Worm (Caenorhabditis elegans) whole organism, late embryonic: ENCODE measurements around the gene R09H10.1.

Source experiments
- T23F11.4 ChIP-seq: fragments of 200-800 bp; sonication (Bioruptor generic); optimal IDR thresholded peaks from 2 replicates; lab custom pipeline; 2018; ENCODE audit warnings: mild to moderate bottlenecking, missing genetic modification characterization, missing compliant biosample characterization
- ceh-14 ChIP-seq: sonication (generic microtip); optimal IDR thresholded peaks from 2 replicates; lab custom pipeline; 2016; ENCODE audit warnings: missing genotype, missing genetic modification characterization, missing compliant biosample characterization
- ceh-6 ChIP-seq: fragments of 200-800 bp; sonication (Bioruptor generic); optimal IDR thresholded peaks from 2 replicates; lab custom pipeline; 2018; ENCODE audit warnings: mild to moderate bottlenecking, missing genetic modification characterization, missing compliant biosample characterization
- ceh-9 ChIP-seq: sonication (generic microtip); optimal IDR thresholded peaks from 2 replicates; lab custom pipeline; 2016; ENCODE audit warnings: mild to moderate bottlenecking, missing genetic modification characterization, inconsistent platforms, missing compliant biosample characterization
- dmd-4 ChIP-seq: sonication (generic microtip); optimal IDR thresholded peaks from 2 replicates; lab custom pipeline; 2016; ENCODE audit warnings: borderline replicate concordance, missing genetic modification characterization, missing compliant biosample characterization
- elt-2 ChIP-seq: sonication (generic microtip); optimal IDR thresholded peaks from 2 replicates; lab custom pipeline; 2016; ENCODE audit warnings: missing genetic modification reagents, missing genetic modification characterization, missing compliant biosample characterization
- fax-1 ChIP-seq: sonication (generic microtip); optimal IDR thresholded peaks from 2 replicates; lab custom pipeline; 2016; ENCODE audit warnings: missing genotype, missing genetic modification characterization, missing compliant biosample characterization
- gmeb-2 ChIP-seq: sonication (generic microtip); optimal IDR thresholded peaks from 2 replicates; lab custom pipeline; 2016; ENCODE audit warnings: missing genetic modification characterization, inconsistent platforms, missing compliant biosample characterization
- hlh-13 ChIP-seq: fragments of 200-800 bp; sonication (Bioruptor generic); optimal IDR thresholded peaks from 2 replicates; lab custom pipeline; 2018; ENCODE audit warnings: mild to moderate bottlenecking, missing genetic modification characterization, missing compliant biosample characterization
- nhr-11 ChIP-seq: fragments of 150-350 bp; optimal IDR thresholded peaks from 2 replicates; lab custom pipeline; 2014; ENCODE audit warnings: missing biosample characterization, missing genetic modification characterization
- npax-4 ChIP-seq: sonication (generic microtip); optimal IDR thresholded peaks from 2 replicates; lab custom pipeline; 2016; ENCODE audit warnings: missing genetic modification characterization, missing compliant biosample characterization

ce11 chrIV:10620811-10621210, 20.7 kb downstream of the R09H10.1 start, which contains the start of gene R09H10.7:
- TF ChIP-seq nhr-11 (tag; lab: Kevin White, UChicago) (no peak), ceh-6 (no peak), npax-4 (tag; lab: Kevin White, UChicago) (no peak), fax-1 (no peak), elt-2 (no peak), ceh-9 (tag; lab: Kevin White, UChicago) (no peak), gmeb-2 (no peak), ceh-14 (tag; lab: Kevin White, UChicago) (no peak), dmd-4 (tag; lab: Kevin White, UChicago) (no peak), T23F11.4 (GFP tag; lab: Kevin White, UChicago) (no peak), hlh-13 (GFP tag; lab: Kevin White, UChicago) (no peak)
